Worm (Caenorhabditis elegans): ENCODE data around the gene C55A1.1.
"Not testable (repeated sequence)": the region's sequence is repeated elsewhere in the genome, so short reads cannot be mapped to it uniquely, and the experiment has no call there.

The C55A1.1 gene

DNA sequence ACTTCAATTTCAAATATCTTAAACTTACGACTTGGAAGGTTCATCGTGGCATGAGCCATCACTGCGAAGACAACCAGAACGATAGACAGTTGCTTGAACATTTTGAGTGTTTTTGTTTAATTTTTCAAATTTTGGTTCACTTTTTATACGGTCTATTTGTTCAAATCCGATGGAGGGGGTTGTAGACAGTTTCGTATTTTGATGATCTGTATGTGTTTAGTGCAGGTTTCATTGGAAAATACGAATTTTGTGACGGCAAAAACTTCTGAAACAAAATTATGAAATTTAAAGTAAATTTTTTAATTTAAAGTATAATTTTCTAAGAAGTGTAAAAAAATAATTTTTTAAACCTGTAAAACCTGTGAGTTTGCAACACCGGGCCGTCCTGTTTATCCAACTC, 21.6 kb downstream of the C55A1.1 start, which contains the start of gene C55A1.4:
C55A1.4 (minus strand) TSS at position 101 of the 400 bp plus-strand sequence.
- TF ChIP-seq unc-30, unc-130, nhr-84 (tag; optimal IDR thresholded peaks at IDR 0.05): not testable (repeated sequence)

DNA sequence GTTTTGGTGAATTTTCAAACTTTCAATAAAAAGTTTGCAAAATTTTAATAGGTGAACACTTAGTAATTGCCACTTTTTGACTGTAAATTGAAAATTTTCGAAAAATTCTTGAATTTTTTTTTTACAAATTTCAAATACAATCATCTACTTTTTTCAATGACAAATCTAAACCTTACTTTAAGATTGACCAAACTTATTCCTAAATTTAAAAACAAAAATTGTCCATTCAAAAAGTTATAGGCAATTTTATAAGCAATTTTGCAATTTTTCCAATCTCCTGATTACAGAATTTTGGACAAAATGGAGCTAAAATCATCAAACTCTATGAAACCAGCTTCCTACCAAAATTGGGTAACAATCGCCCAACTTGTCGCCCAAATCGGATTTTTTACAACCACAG, 23.0 kb downstream of the C55A1.1 start, which contains the start of gene str-23:
str-23 (plus strand) TSS at position 301 of the 400 bp plus-strand sequence.
- no peak for TF ChIP-seq C16A3.4 (tag; optimal IDR thresholded peaks at IDR 0.05)
- no peak for TF ChIP-seq aha-1 (tag; optimal IDR thresholded peaks at IDR 0.05)
- no peak for TF ChIP-seq nhr-71 (tag; optimal IDR thresholded peaks at IDR 0.05)
- no peak for TF ChIP-seq sup-37 (GFP tag; optimal IDR thresholded peaks at IDR 0.05)
- TF ChIP-seq pag-3 (tag; optimal IDR thresholded peaks at IDR 0.05; ENCODE audit: borderline replicate concordance, insufficient read depth): no peak
- TF ChIP-seq unc-30 (tag; optimal IDR thresholded peaks at IDR 0.05): no peak
- no peak for TF ChIP-seq ceh-88 (GFP tag; IDR thresholded peaks at IDR 0.05)
- TF ChIP-seq C34B4.2 (tag; optimal IDR thresholded peaks at IDR 0.05): no peak

DNA sequence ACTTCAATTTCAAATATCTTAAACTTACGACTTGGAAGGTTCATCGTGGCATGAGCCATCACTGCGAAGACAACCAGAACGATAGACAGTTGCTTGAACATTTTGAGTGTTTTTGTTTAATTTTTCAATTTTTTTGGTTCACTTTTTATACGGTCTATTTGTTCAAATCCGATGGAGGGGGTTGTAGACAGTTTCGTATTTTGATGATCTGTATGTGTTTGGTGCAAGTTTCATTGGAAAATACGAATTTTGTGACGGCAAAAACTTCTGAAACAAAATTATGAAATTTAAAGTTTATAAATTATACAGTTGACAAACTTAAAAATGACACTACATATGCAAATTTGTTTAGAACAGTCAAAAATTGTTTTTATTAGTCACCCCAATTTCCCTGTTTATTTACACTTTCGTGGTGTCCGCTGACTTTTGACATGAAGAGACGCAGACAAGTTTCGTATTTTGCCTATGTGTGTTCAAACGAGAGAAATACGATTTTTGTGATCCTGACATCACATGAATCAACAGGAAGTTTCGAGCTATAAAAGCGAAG, 26.0 kb downstream of the C55A1.1 start, which contains the start of the genes C55A1.7 and C55A1.6:
C55A1.7 (minus strand) TSS at position 101 of the 550 bp plus-strand sequence.
C55A1.6 (plus strand) TSS at position 500 of the 550 bp plus-strand sequence.
- not testable (repeated sequence) for TF ChIP-seq unc-30 (tag; optimal IDR thresholded peaks at IDR 0.05); zip-4 (GFP tag; optimal IDR thresholded peaks at IDR 0.05); lsy-2 (tag; optimal IDR thresholded peaks at IDR 0.05)

DNA sequence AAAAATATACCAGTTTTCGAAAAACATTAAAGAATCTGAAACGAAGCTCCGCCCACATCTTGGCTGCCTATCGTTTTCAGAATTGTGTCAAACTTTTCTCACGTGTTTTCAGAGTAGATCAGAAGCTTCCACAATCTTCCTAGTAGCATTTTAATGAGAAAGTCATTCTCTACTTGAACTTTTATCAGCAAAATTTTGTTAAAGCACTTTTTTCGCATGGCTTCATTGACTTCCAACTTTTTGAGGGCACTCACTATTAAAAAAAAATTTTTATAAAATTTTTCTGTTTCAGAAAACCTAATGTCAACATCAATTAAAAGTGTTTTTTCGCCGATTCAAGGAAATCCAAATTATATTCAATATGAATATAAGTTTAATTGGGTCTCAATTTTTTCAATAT, 28.5 kb downstream of the C55A1.1 start, which contains the start of gene sru-42:
sru-42 (plus strand) TSS at position 301 of the 400 bp plus-strand sequence.
- TF ChIP-seq sptf-1 (tag; optimal IDR thresholded peaks at IDR 0.05): no peak
- TF ChIP-seq fkh-8 (tag; optimal IDR thresholded peaks at IDR 0.05): peak; percentile 11

DNA sequence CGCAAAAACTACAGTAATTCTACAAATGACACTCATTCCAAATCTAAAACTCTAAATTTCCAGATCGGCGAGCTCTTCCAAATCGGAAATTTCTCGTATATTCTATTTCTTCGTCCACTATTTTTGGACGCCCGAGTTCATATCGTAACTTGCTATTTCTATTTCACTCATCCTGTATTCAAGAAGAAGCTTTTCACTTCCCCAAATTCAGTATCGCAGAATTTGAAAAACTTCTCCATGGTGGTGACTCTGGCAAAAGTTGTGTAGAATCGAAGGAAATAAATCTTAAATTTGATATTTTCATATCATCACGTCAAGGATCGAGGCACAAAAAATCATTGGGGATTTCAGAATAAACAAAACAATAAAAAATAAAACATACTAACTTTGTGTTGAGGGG, 30.5 kb downstream of the C55A1.1 start:
- TF ChIP-seq nhr-90 (tag; optimal IDR thresholded peaks at IDR 0.05; ENCODE audit: poor library complexity): no peak
- TF ChIP-seq fkh-10 (GFP tag; optimal IDR thresholded peaks at IDR 0.05): no peak
- TF ChIP-seq unc-86 (tag; optimal IDR thresholded peaks at IDR 0.05): no peak
- peak; percentile 65 for TF ChIP-seq nhr-85 (tag)
- TF ChIP-seq efl-1 (optimal IDR thresholded peaks at IDR 0.05): no peak
- TF ChIP-seq efl-1 (GFP tag; optimal IDR thresholded peaks at IDR 0.05 in 1 of 2): peak in 1 of 2 experiments; percentile 81

DNA sequence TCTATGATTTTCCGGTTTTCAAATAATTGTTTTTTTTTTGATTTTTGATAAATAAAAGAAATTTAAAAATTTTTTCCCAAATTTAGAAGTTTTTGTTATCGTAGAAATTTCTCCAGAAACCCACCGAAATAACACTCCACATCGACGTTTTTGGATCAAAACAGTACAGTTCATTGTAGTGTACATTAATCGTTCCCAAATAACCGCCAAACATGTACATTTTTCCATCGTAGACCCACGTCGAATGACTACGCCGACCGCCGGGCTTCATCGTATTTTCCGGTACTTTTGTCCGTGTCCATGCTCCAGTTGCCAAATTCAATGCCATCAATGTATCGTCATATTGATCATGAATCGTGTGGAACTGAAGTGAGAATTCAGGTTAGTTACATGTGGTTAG, 32.5 kb downstream of the C55A1.1 start, which contains the start of gene F53E4.2:
F53E4.2 (plus strand) TSS at position 301 of the 400 bp plus-strand sequence.
- TF ChIP-seq ceh-8 (GFP tag; optimal IDR thresholded peaks at IDR 0.05): no peak
- TF ChIP-seq lin-13 (GFP tag; optimal IDR thresholded peaks at IDR 0.05): no peak
- TF ChIP-seq pqm-1 (tag; optimal IDR thresholded peaks at IDR 0.05): no peak
- TF ChIP-seq sox-4 (tag; optimal IDR thresholded peaks at IDR 0.05): no peak
- TF ChIP-seq alr-1 (tag; optimal IDR thresholded peaks at IDR 0.05; ENCODE audit: borderline replicate concordance): no peak
- TF ChIP-seq fos-1 (tag; optimal IDR thresholded peaks at IDR 0.05): no peak
- no peak for TF ChIP-seq nhr-71 (tag; optimal IDR thresholded peaks at IDR 0.05)

DNA sequence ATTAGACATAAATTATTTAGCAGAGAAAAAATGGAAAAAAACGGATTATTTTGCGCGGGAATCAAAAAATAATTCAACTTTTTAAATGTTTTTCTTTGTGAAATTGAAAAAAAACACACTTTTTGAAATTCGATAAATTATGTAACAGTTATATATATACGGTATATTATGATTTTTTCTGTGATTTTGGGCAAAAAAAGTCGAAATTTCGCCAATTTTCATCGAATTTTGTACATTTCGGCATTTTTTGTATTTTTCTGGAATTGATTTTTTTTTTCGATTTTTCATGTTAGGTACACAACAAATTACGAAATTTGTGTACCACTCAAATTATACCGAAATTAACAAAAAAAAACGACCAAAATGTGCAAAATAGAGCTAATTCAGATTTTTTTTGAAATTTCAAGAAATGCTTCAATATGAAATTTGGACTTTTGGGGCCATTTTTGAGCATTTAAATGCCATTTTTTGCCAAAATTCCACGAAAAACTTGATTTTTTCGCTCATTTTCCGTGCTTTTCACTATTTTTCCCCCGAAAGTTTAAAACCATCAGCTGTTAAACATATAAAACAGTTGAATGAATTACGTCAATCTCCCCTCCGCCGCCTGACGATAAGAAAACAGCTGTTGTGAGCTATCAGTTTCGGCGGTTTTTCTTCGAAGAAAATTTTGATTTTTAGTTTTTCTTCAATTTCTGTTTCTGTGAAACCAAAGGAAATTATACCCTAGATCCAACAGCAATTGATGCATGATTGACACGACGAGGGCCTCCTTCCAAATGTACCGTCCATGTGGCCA, 36.8 kb downstream of the C55A1.1 start:
- TF ChIP-seq rnt-1 (tag; optimal IDR thresholded peaks at IDR 0.05) (peak; percentile 72), snu-23 (GFP tag; optimal IDR thresholded peaks at IDR 0.05) (peak; percentile 5), blmp-1 (tag; optimal IDR thresholded peaks at IDR 0.05) (no peak), nhr-11 (tag; optimal IDR thresholded peaks at IDR 0.05) (no peak), ceh-82 (tag; optimal IDR thresholded peaks at IDR 0.05) (no peak), ets-5 (GFP tag; IDR thresholded peaks at IDR 0.05) (no peak), lin-14 (GFP tag; optimal IDR thresholded peaks at IDR 0.05) (peak; percentile 51), lsy-2 (tag; optimal IDR thresholded peaks at IDR 0.05) (peak in 1 of 2 experiments; percentile 24), nhr-71 (tag; optimal IDR thresholded peaks at IDR 0.05) (peak; percentile 40), nhr-19 (GFP tag; conservative IDR thresholded peaks at IDR 0.05) (peak; percentile 34; the same call in 1 of the 2 replicates)
